Worm (Caenorhabditis elegans): ENCODE results near the gene F02C9.2.

The F02C9.2 gene

ce11 chrV:3127670-3128069 lies 5.8 kb upstream of the F02C9.2 start, which contains the start of gene Y73C8C.10:
TSS of gene Y73C8C.10 (minus strand) at chrV:3127770.
- TF ChIP-seq nhr-77 (tag; optimal IDR thresholded peaks at IDR 0.05) (no peak), lin-13 (GFP tag; optimal IDR thresholded peaks at IDR 0.05) (no peak), lsy-2 (tag; optimal IDR thresholded peaks at IDR 0.05) (no peak), nhr-12 (tag; optimal IDR thresholded peaks at IDR 0.05) (no peak), lin-39 (tag; optimal IDR thresholded peaks at IDR 0.05) (no peak), blmp-1 (tag; optimal IDR thresholded peaks at IDR 0.05; ENCODE audit: insufficient read depth) (no peak), nhr-129 (tag; optimal IDR thresholded peaks at IDR 0.05) (no peak), fos-1 (tag; optimal IDR thresholded peaks at IDR 0.05) (no peak), aly-2 (tag; optimal IDR thresholded peaks at IDR 0.05) (no peak), ztf-4 (tag; optimal IDR thresholded peaks at IDR 0.05) (no peak), snpc-4 (tag; optimal IDR thresholded peaks at IDR 0.05) (no peak), ztf-1 (GFP tag; conservative IDR thresholded peaks at IDR 0.05) (no peak), ceh-82 (tag; optimal IDR thresholded peaks at IDR 0.05) (no peak), nhr-11 (tag; optimal IDR thresholded peaks at IDR 0.05) (no peak), dmd-4 (tag; optimal IDR thresholded peaks at IDR 0.05) (no peak), nhr-23 (tag; optimal IDR thresholded peaks at IDR 0.05) (no peak), ztf-11 (tag; optimal IDR thresholded peaks at IDR 0.05) (no peak)

- TF ChIP-seq nhr-11 (tag; optimal IDR thresholded peaks at IDR 0.05) (no peak), elt-1 (tag; optimal IDR thresholded peaks at IDR 0.05) (no peak), elt-3 (tag; optimal IDR thresholded peaks at IDR 0.05) (no peak), R02D3.7 (tag; optimal IDR thresholded peaks at IDR 0.05) (no peak), nhr-23 (tag; optimal IDR thresholded peaks at IDR 0.05) (no peak), gmeb-1 (tag; optimal IDR thresholded peaks at IDR 0.05) (no peak), nhr-237 (tag; optimal IDR thresholded peaks at IDR 0.05) (no peak), nhr-6 (tag; optimal IDR thresholded peaks at IDR 0.05) (no peak), nhr-129 (tag; optimal IDR thresholded peaks at IDR 0.05) (no peak)
Measured at ce11 chrV:3128803-3129202, 4.7 kb upstream of the F02C9.2 start, which contains the start of gene tat-6. TSS of gene tat-6 (plus strand) at chrV:3129103.

- TF ChIP-seq ceh-82 (tag; optimal IDR thresholded peaks at IDR 0.05) = no peak
- TF ChIP-seq nhr-237 (tag; optimal IDR thresholded peaks at IDR 0.05) = no peak
- TF ChIP-seq nhr-12 (tag; optimal IDR thresholded peaks at IDR 0.05) = no peak
- TF ChIP-seq nhr-77 (tag; optimal IDR thresholded peaks at IDR 0.05) = no peak
- no peak for TF ChIP-seq elt-3 (tag; optimal IDR thresholded peaks at IDR 0.05)
- TF ChIP-seq sem-4 (tag; optimal IDR thresholded peaks at IDR 0.05) = no peak
- no peak for TF ChIP-seq nhr-11 (tag; optimal IDR thresholded peaks at IDR 0.05)
- TF ChIP-seq R02D3.7 (tag; optimal IDR thresholded peaks at IDR 0.05) = no peak
- no peak for TF ChIP-seq lin-13 (GFP tag; optimal IDR thresholded peaks at IDR 0.05)
- TF ChIP-seq snpc-4 (tag; optimal IDR thresholded peaks at IDR 0.05) = no peak
- TF ChIP-seq lin-39 (tag; optimal IDR thresholded peaks at IDR 0.05) = no peak
- TF ChIP-seq fos-1 (tag; optimal IDR thresholded peaks at IDR 0.05) = no peak
- TF ChIP-seq egl-27 (tag; optimal IDR thresholded peaks at IDR 0.05) = no peak
Measured at ce11 chrV:3132116-3132515, 1.4 kb upstream of the F02C9.2 start.

- TF ChIP-seq nhr-129 (tag; optimal IDR thresholded peaks at IDR 0.05) (no peak), nhr-25 (tag; optimal IDR thresholded peaks at IDR 0.05) (no peak), sem-4 (tag; optimal IDR thresholded peaks at IDR 0.05) (no peak), nhr-12 (tag; optimal IDR thresholded peaks at IDR 0.05) (no peak), lin-11 (tag; optimal IDR thresholded peaks at IDR 0.05) (no peak), egl-27 (tag; optimal IDR thresholded peaks at IDR 0.05) (no peak), lsy-2 (tag; optimal IDR thresholded peaks at IDR 0.05) (no peak), gmeb-1 (tag; optimal IDR thresholded peaks at IDR 0.05) (no peak), alr-1 (tag; optimal IDR thresholded peaks at IDR 0.05) (no peak), sma-9 (GFP tag; optimal IDR thresholded peaks at IDR 0.05) (no peak), sma-9 (tag; optimal IDR thresholded peaks at IDR 0.05) (no peak), elt-1 (tag; optimal IDR thresholded peaks at IDR 0.05) (no peak)
Measured at ce11 chrV:3138488-3138887, 5.0 kb downstream of the F02C9.2 start, which contains the start of the genes irld-3 and F02C9.1. TSS of gene irld-3 (minus strand) at chrV:3138588. TSS of gene F02C9.1 (plus strand) at chrV:3138703.

- TF ChIP-seq lin-13 (GFP tag; optimal IDR thresholded peaks at IDR 0.05) (no peak), peb-1 (tag; optimal IDR thresholded peaks at IDR 0.05) (no peak), elt-1 (tag; optimal IDR thresholded peaks at IDR 0.05) (no peak), Y55F3AM.14 (GFP tag; optimal IDR thresholded peaks at IDR 0.05) (no peak), lin-11 (tag; optimal IDR thresholded peaks at IDR 0.05) (no peak), alr-1 (tag; optimal IDR thresholded peaks at IDR 0.05) (no peak), mbf-1 (tag; optimal IDR thresholded peaks at IDR 0.05) (no peak), nhr-10 (tag; optimal IDR thresholded peaks at IDR 0.05) (no peak), F13H6.1 (tag; optimal IDR thresholded peaks at IDR 0.05) (no peak), ztf-1 (GFP tag; conservative IDR thresholded peaks at IDR 0.05) (no peak), ama-1 (optimal IDR thresholded peaks at IDR 0.05) (no peak), nhr-77 (tag; optimal IDR thresholded peaks at IDR 0.05) (no peak), zag-1 (tag; optimal IDR thresholded peaks at IDR 0.05) (no peak), nhr-237 (tag; optimal IDR thresholded peaks at IDR 0.05) (no peak)
Measured at ce11 chrV:3141190-3141589, 7.7 kb downstream of the F02C9.2 start, which contains the start of gene srab-9. TSS of gene srab-9 (minus strand) at chrV:3141290.

Measured in whole organism, L2 larva.